Fruit fly (Drosophila melanogaster) whole organism, embryonic: ENCODE data around the gene aop.
A peak's percentile ranks its signal among the peaks of the same experiment; 100 is the strongest.

Experiments used
- BEAF-32 ChIP-seq: fragments of 200-800 bp; sonication (Bioruptor generic); optimal IDR thresholded peaks from 3 replicates; lab custom pipeline; 2017; ENCODE audit warnings: missing biosample characterization, missing genetic modification characterization, mild to moderate bottlenecking, moderate library complexity, missing genetic modification reagents
- CG10147 ChIP-seq: fragments of 200-800 bp; sonication (Bioruptor generic); optimal IDR thresholded peaks from 2 replicates; lab custom pipeline; 2019; ENCODE audit warnings: missing biosample characterization, mild to moderate bottlenecking, missing genetic modification characterization, moderate library complexity
- CG10366 ChIP-seq: fragments of 200-800 bp; sonication (Bioruptor generic); IDR thresholded peaks from 2 replicates; pipeline ENCODE4 v1.3.6; 2022; ENCODE audit warnings: missing biosample characterization, missing genetic modification characterization
- CG14710 ChIP-seq: fragments of 200-800 bp; sonication (Bioruptor generic); optimal IDR thresholded peaks from 3 replicates; lab custom pipeline; 2019; ENCODE audit warnings: missing biosample characterization, mild to moderate bottlenecking, missing genetic modification characterization, moderate library complexity
- CG16779 ChIP-seq: fragments of 200-800 bp; sonication (Bioruptor generic); IDR thresholded peaks from 2 replicates; pipeline ENCODE4 v1.3.6; 2022; ENCODE audit warnings: missing biosample characterization, missing genetic modification characterization
- CG18619 ChIP-seq: fragments of 200-800 bp; sonication (Bioruptor generic); optimal IDR thresholded peaks from 3 replicates; lab custom pipeline; 2017; ENCODE audit warnings: missing biosample characterization, mild to moderate bottlenecking, missing genetic modification characterization
- CG2120 ChIP-seq: fragments of 200-800 bp; sonication (Bioruptor generic); optimal IDR thresholded peaks from 3 replicates; lab custom pipeline; 2016; ENCODE audit warnings: missing biosample characterization, missing genetic modification characterization
- CG2202 ChIP-seq: fragments of 200-800 bp; sonication (Bioruptor generic); optimal IDR thresholded peaks from 2 replicates; lab custom pipeline; 2018; ENCODE audit warnings: missing biosample characterization, mild to moderate bottlenecking, missing genetic modification characterization
- CG31388 ChIP-seq: fragments of 200-800 bp; sonication (Bioruptor generic); optimal IDR thresholded peaks from 2 replicates; lab custom pipeline; 2016; ENCODE audit warnings: missing biosample characterization, missing genetic modification characterization
- CG3163 ChIP-seq: fragments of 200-800 bp; sonication (Bioruptor generic); optimal IDR thresholded peaks from 3 replicates; lab custom pipeline; 2016; ENCODE audit warnings: missing biosample characterization, missing genetic modification characterization
- CG4360 ChIP-seq: fragments of 200-800 bp; sonication (Bioruptor generic); IDR thresholded peaks from 2 replicates; pipeline ENCODE4 v1.3.6; 2022; ENCODE audit warnings: missing biosample characterization, missing genetic modification characterization
- CG4707 ChIP-seq: fragments of 200-800 bp; sonication (Bioruptor generic); optimal IDR thresholded peaks from 2 replicates; lab custom pipeline; 2018; ENCODE audit warnings: missing biosample characterization, mild to moderate bottlenecking, missing genetic modification characterization, moderate library complexity
- CG5245 ChIP-seq: fragments of 200-800 bp; sonication (Bioruptor generic); optimal IDR thresholded peaks from 3 replicates; lab custom pipeline; 2016; ENCODE audit warnings: missing biosample characterization, missing genetic modification characterization
- CG7357 ChIP-seq: fragments of 200-800 bp; sonication (Bioruptor generic); IDR thresholded peaks from 3 replicates; pipeline ENCODE4 v1.3.6; 2022; ENCODE audit warnings: missing biosample characterization, missing genetic modification characterization
- CG8388 ChIP-seq: fragments of 200-800 bp; sonication (Bioruptor generic); optimal IDR thresholded peaks from 2 replicates; lab custom pipeline; 2019; ENCODE audit warnings: missing biosample characterization, mild to moderate bottlenecking, missing genetic modification characterization, moderate library complexity
- CG8478 ChIP-seq: fragments of >200 bp; optimal IDR thresholded peaks from 2 replicates; lab custom pipeline; 2018
- CG9876 ChIP-seq: fragments of 200-800 bp; sonication (Bioruptor generic); optimal IDR thresholded peaks from 2 replicates; lab custom pipeline; 2016; ENCODE audit warnings: missing biosample characterization, missing genetic modification characterization
- CrebB ChIP-seq: fragments of 200-800 bp; sonication (Bioruptor generic); optimal IDR thresholded peaks from 3 replicates; lab custom pipeline; 2018; ENCODE audit warnings: missing biosample characterization, mild to moderate bottlenecking, missing genetic modification characterization
- Drgx ChIP-seq: fragments of 200-800 bp; sonication (Bioruptor generic); IDR thresholded peaks from 2 replicates; pipeline ENCODE4 v1.3.6; 2022; ENCODE audit warnings: missing biosample characterization, missing genetic modification characterization
- E2f1 ChIP-seq: fragments of 200-800 bp; sonication (Bioruptor generic); IDR thresholded peaks from 2 replicates; pipeline ENCODE4 v1.3.6; 2022; ENCODE audit warnings: missing biosample characterization, missing genetic modification characterization
- Eip74EF ChIP-seq, 2 experiments: fragments of 200-800 bp in 1 of 2; fragments of >200 bp in 1 of 2; sonication (Bioruptor generic) in 1 of 2; optimal IDR thresholded peaks; 2 replicates each; lab custom pipeline; 2017 to 2019; ENCODE audit warnings: missing biosample characterization in 2 of 2, missing genetic modification characterization in 2 of 2, mild to moderate bottlenecking in 1 of 2, moderate library complexity in 1 of 2
- Ets97D ChIP-seq: fragments of 200-800 bp; sonication (Bioruptor generic); optimal IDR thresholded peaks from 3 replicates; lab custom pipeline; 2016; ENCODE audit warnings: missing biosample characterization, missing genetic modification characterization
- H2.0 ChIP-seq: fragments of 200-800 bp; sonication (Bioruptor generic); IDR thresholded peaks from 2 replicates; pipeline ENCODE4 v1.3.6; 2022; ENCODE audit warnings: missing biosample characterization, missing genetic modification characterization
- Hr51 ChIP-seq, 2 experiments: fragments of 200-800 bp; sonication (Bioruptor generic); optimal IDR thresholded peaks; 2 replicates in 1 of 2; 3 replicates in 1 of 2; lab custom pipeline; 2016 to 2018; ENCODE audit warnings: missing biosample characterization in 2 of 2, missing genetic modification characterization in 2 of 2, mild to moderate bottlenecking in 1 of 2, moderate library complexity in 1 of 2
- Lpt ChIP-seq: fragments of >200 bp; optimal IDR thresholded peaks from 2 replicates; lab custom pipeline; 2018; ENCODE audit warnings: missing biosample characterization, missing genetic modification characterization
- NC2β ChIP-seq: fragments of 200-800 bp; sonication (Bioruptor generic); optimal IDR thresholded peaks from 2 replicates; lab custom pipeline; 2016; ENCODE audit warnings: missing biosample characterization, missing genetic modification characterization
- Optix ChIP-seq: fragments of 200-800 bp; sonication (Bioruptor generic); IDR thresholded peaks from 3 replicates; pipeline ENCODE4 v1.3.6; 2022; ENCODE audit warnings: missing biosample characterization, missing genetic modification characterization
- PHDP ChIP-seq: fragments of 200-800 bp; sonication (Bioruptor generic); optimal IDR thresholded peaks from 3 replicates; lab custom pipeline; 2018; ENCODE audit warnings: missing biosample characterization, mild to moderate bottlenecking, missing genetic modification characterization, moderate library complexity
- Rx ChIP-seq: fragments of 200-800 bp; sonication (Bioruptor generic); IDR thresholded peaks from 2 replicates; pipeline ENCODE4 v1.3.6; 2022; ENCODE audit warnings: missing biosample characterization, missing genetic modification characterization
- Tbp ChIP-seq: fragments of >200 bp; optimal IDR thresholded peaks from 2 replicates; lab custom pipeline; 2018; ENCODE audit warnings: missing biosample characterization, missing genetic modification characterization
- Trl ChIP-seq, 3 experiments: fragments of >200 bp in 2 of 3; fragments of 200-800 bp in 1 of 3; sonication (Bioruptor generic) in 1 of 3; optimal IDR thresholded peaks; 2 replicates in 1 of 3; 3 replicates in 2 of 3; lab custom pipeline; 2016 to 2017; ENCODE audit warnings: missing biosample characterization in 1 of 3, missing genetic modification characterization in 1 of 3
- Xrp1 ChIP-seq: fragments of 200-800 bp; sonication (Bioruptor generic); IDR thresholded peaks from 2 replicates; pipeline ENCODE4 v1.3.6; 2022; ENCODE audit warnings: missing biosample characterization, missing genetic modification characterization
- az2 ChIP-seq: fragments of 200-800 bp; sonication (Bioruptor generic); optimal IDR thresholded peaks from 3 replicates; lab custom pipeline; 2016; ENCODE audit warnings: missing biosample characterization, missing genetic modification characterization
- chm ChIP-seq: fragments of 200-800 bp; sonication (Bioruptor generic); IDR thresholded peaks from 2 replicates; pipeline ENCODE4 v1.3.6; 2022; ENCODE audit warnings: missing biosample characterization, missing genetic modification characterization
- chn ChIP-seq: fragments of 200-800 bp; sonication (Bioruptor generic); optimal IDR thresholded peaks from 2 replicates; lab custom pipeline; 2016; ENCODE audit warnings: missing biosample characterization, missing genetic modification characterization
- cwo ChIP-seq: fragments of 200-800 bp; sonication (Bioruptor generic); optimal IDR thresholded peaks from 3 replicates; lab custom pipeline; 2017; ENCODE audit warnings: missing biosample characterization, missing genetic modification characterization, mild to moderate bottlenecking, moderate library complexity, missing genetic modification reagents
- da ChIP-seq: fragments of 200-800 bp; sonication (Bioruptor generic); optimal IDR thresholded peaks from 2 replicates; lab custom pipeline; 2016; ENCODE audit warnings: missing biosample characterization, missing genetic modification characterization
- dati ChIP-seq: fragments of 200-800 bp; sonication (Bioruptor generic); IDR thresholded peaks from 2 replicates; pipeline ENCODE4 v1.3.6; 2022; ENCODE audit warnings: missing biosample characterization, missing genetic modification characterization
- fd3F ChIP-seq: fragments of 200-800 bp; sonication (Bioruptor generic); optimal IDR thresholded peaks from 2 replicates; lab custom pipeline; 2018; ENCODE audit warnings: missing biosample characterization, mild to moderate bottlenecking, missing genetic modification characterization, moderate library complexity
- h ChIP-seq: fragments of >200 bp; optimal IDR thresholded peaks from 2 replicates; lab custom pipeline; 2017
- klu ChIP-seq: fragments of 200-800 bp; sonication (Bioruptor generic); IDR thresholded peaks from 2 replicates; pipeline ENCODE4 v1.3.6; 2022; ENCODE audit warnings: missing biosample characterization, missing genetic modification characterization
- nerfin-1 ChIP-seq: fragments of 200-800 bp; sonication (Bioruptor generic); optimal IDR thresholded peaks from 3 replicates; lab custom pipeline; 2019; ENCODE audit warnings: missing biosample characterization, mild to moderate bottlenecking, missing genetic modification characterization, moderate library complexity
- nom ChIP-seq: fragments of 200-800 bp; sonication (Bioruptor generic); optimal IDR thresholded peaks from 2 replicates; lab custom pipeline; 2017; ENCODE audit warnings: missing biosample characterization, missing genetic modification characterization, mild to moderate bottlenecking, moderate library complexity, missing genetic modification reagents
- pan ChIP-seq, 4 experiments: fragments of >200 bp in 3 of 4; fragments of 200-800 bp in 1 of 4; sonication (Bioruptor generic) in 1 of 4; optimal IDR thresholded peaks in 3 of 4; IDR thresholded peaks in 1 of 4; 2 replicates each; pipeline versions ENCODE4 v1.3.6 to Lab custom; 2017 to 2022; ENCODE audit warnings: missing biosample characterization in 2 of 4, missing genetic modification characterization in 2 of 4, mixed read lengths in 1 of 4
- pho ChIP-seq: fragments of 200-800 bp; sonication (Bioruptor generic); optimal IDR thresholded peaks from 2 replicates; lab custom pipeline; 2016; ENCODE audit warnings: missing biosample characterization, missing genetic modification characterization
- row ChIP-seq: fragments of 200-800 bp; sonication (Bioruptor generic); IDR thresholded peaks from 3 replicates; pipeline ENCODE4 v1.3.6; 2022; ENCODE audit warnings: missing biosample characterization, missing genetic modification characterization
- sc ChIP-seq, 3 experiments: fragments of >200 bp in 2 of 3; fragments of 200-800 bp in 1 of 3; sonication (Bioruptor generic) in 1 of 3; optimal IDR thresholded peaks; 2 replicates in 2 of 3; 3 replicates in 1 of 3; lab custom pipeline; 2017; ENCODE audit warnings: mild to moderate bottlenecking in 1 of 3, missing biosample characterization in 1 of 3, missing genetic modification characterization in 1 of 3, missing genetic modification reagents in 1 of 3
- tx ChIP-seq: fragments of 200-800 bp; sonication (Bioruptor generic); optimal IDR thresholded peaks from 2 replicates; lab custom pipeline; 2016; ENCODE audit warnings: missing biosample characterization, missing genetic modification characterization
- vfl ChIP-seq: fragments of 200-800 bp; sonication (Bioruptor generic); optimal IDR thresholded peaks from 2 replicates; lab custom pipeline; 2016; ENCODE audit warnings: missing biosample characterization, missing genetic modification characterization

The aop gene

dm6 chr2L:2177312-2177968 is 1.1 kb downstream of the aop start (continued):
- TF ChIP-seq CG10366 (GFP tag; lab: Robert Waterston, UW) = no peak; the same call in 1 of the 2 replicates
- TF ChIP-seq pan (optimal IDR thresholded peaks at IDR 0.05; lab: Kevin White, UChicago) = no peak
- peak in 1 of 2 experiments; percentile 54 for TF ChIP-seq pan (GFP tag; optimal IDR thresholded peaks at IDR 0.05 in 1 of 2, IDR thresholded peaks at IDR 0.05 in 1 of 2)
- peak; percentile 0 for TF ChIP-seq fd3F
- TF ChIP-seq CG18619 = peak; percentile 39
- TF ChIP-seq CG2202 = peak; percentile 16
- no peak for TF ChIP-seq CG8478 (lab: Kevin White, UChicago)
- no peak for TF ChIP-seq Ets97D
- TF ChIP-seq nerfin-1 (tag; lab: Kevin White, UChicago) = no peak
- no peak for TF ChIP-seq CG9876 (GFP tag; lab: Kevin White, UChicago)
- no peak for TF ChIP-seq Rx (GFP tag; lab: Robert Waterston, UW)
- no peak for TF ChIP-seq CG31388
- peak; percentile 39 to 59 for TF ChIP-seq Hr51 (GFP tag; optimal IDR thresholded peaks at IDR 0.05; lab: Kevin White, UChicago)
- no peak for TF ChIP-seq CG4360 (GFP tag; lab: Robert Waterston, UW)
- no peak for TF ChIP-seq BEAF-32 (GFP tag; lab: Kevin White, UChicago)
- no peak for TF ChIP-seq Lpt
- peak; percentile 31 for TF ChIP-seq CG8388 (GFP tag; lab: Kevin White, UChicago)
- peak; percentile 72 for TF ChIP-seq pho (GFP tag; lab: Kevin White, UChicago)
- peak; percentile 17 for TF ChIP-seq cwo
- TF ChIP-seq Drgx = no peak
- no peak for TF ChIP-seq nom
- TF ChIP-seq dati (GFP tag; lab: Robert Waterston, UW) = no peak
- no peak for TF ChIP-seq chn (GFP tag; lab: Kevin White, UChicago)
- TF ChIP-seq da = no peak
- TF ChIP-seq CG4707 = peak; percentile 77
- TF ChIP-seq E2f1 (GFP tag; lab: Robert Waterston, UW) = no peak
- no peak for TF ChIP-seq CG7357
- TF ChIP-seq tx (GFP tag; lab: Kevin White, UChicago) = peak; percentile 21
- TF ChIP-seq PHDP = peak; percentile 50
- TF ChIP-seq klu (GFP tag; lab: Robert Waterston, UW) = no peak
- peak; percentile 68 for TF ChIP-seq row (GFP tag; lab: Robert Waterston, UW)
- TF ChIP-seq az2 (GFP tag; lab: Kevin White, UChicago) = peak; percentile 52
- no peak for TF ChIP-seq chm (GFP tag; lab: Robert Waterston, UW)
- TF ChIP-seq NC2β = peak; percentile 5
- no peak for TF ChIP-seq CG3163 (GFP tag; lab: Kevin White, UChicago)
- TF ChIP-seq CG10147 = no peak
- TF ChIP-seq Optix (GFP tag; lab: Robert Waterston, UW) = no peak
- TF ChIP-seq Eip74EF (GFP tag; optimal IDR thresholded peaks at IDR 0.05; lab: Kevin White, UChicago) = no peak
- TF ChIP-seq CG16779 = no peak
- TF ChIP-seq vfl = peak; percentile 30
- TF ChIP-seq h (lab: Kevin White, UChicago) = no peak
- peak; percentile 75 for TF ChIP-seq CG2120 (GFP tag; lab: Kevin White, UChicago)
- no peak for TF ChIP-seq Tbp (GFP tag; lab: Kevin White, UChicago)
- TF ChIP-seq sc (optimal IDR thresholded peaks at IDR 0.05; lab: Kevin White, UChicago) = no peak
- no peak for TF ChIP-seq sc (GFP tag; optimal IDR thresholded peaks at IDR 0.05; lab: Kevin White, UChicago)
- TF ChIP-seq H2.0 (GFP tag; lab: Robert Waterston, UW) = 0 out of 2 replicates have a peak, but pooled peaks have one; percentile 17
- peak; percentile 54; the same call in 1 of the 2 replicates for TF ChIP-seq Xrp1 (GFP tag; lab: Robert Waterston, UW)
- no peak for TF ChIP-seq CrebB
- TF ChIP-seq CG5245 (GFP tag; lab: Kevin White, UChicago) = no peak
- no peak for TF ChIP-seq CG14710 (tag; lab: Kevin White, UChicago)
- TF ChIP-seq Trl (optimal IDR thresholded peaks at IDR 0.05; lab: Kevin White, UChicago) = no peak
- peak; percentile 41 for TF ChIP-seq Trl (GFP tag; optimal IDR thresholded peaks at IDR 0.05; lab: Kevin White, UChicago)
